Worm (Caenorhabditis elegans) whole organism, mixed stage, embryonic: Measurements from ENCODE around the gene C16C4.17.

Source experiments
- elt-3 ChIP-seq: fragments of 150-350 bp; optimal IDR thresholded peaks from 2 replicates; lab custom pipeline; 2014; ENCODE audit warnings: missing biosample characterization, missing genetic modification characterization
- lin-13 ChIP-seq: fragments of 150-350 bp; optimal IDR thresholded peaks from 2 replicates; lab custom pipeline; 2014; ENCODE audit warnings: missing biosample characterization, missing genetic modification characterization
- mab-5 ChIP-seq: fragments of 150-350 bp; optimal IDR thresholded peaks from 2 replicates; lab custom pipeline; 2014; ENCODE audit warnings: missing biosample characterization, missing genetic modification characterization
- mep-1 ChIP-seq: fragments of 150-350 bp; optimal IDR thresholded peaks from 2 replicates; lab custom pipeline; 2017; ENCODE audit warnings: missing biosample characterization, missing genetic modification reagents, missing genetic modification characterization, inconsistent platforms
- mls-2 ChIP-seq: sonication (generic microtip); optimal IDR thresholded peaks from 2 replicates; lab custom pipeline; 2016; ENCODE audit warnings: mild to moderate bottlenecking, missing genetic modification characterization, moderate library complexity, missing compliant biosample characterization
- nhr-2 ChIP-seq: fragments of 150-350 bp; optimal IDR thresholded peaks from 2 replicates; lab custom pipeline; 2014; ENCODE audit warnings: missing biosample characterization, missing genetic modification characterization
- nhr-237 ChIP-seq: fragments of 150-350 bp; optimal IDR thresholded peaks from 2 replicates; lab custom pipeline; 2014; ENCODE audit warnings: missing biosample characterization, missing genetic modification characterization
- nhr-28 ChIP-seq: fragments of 150-350 bp; optimal IDR thresholded peaks from 2 replicates; lab custom pipeline; 2014; ENCODE audit warnings: missing biosample characterization, missing genetic modification characterization
- pha-4 ChIP-seq: fragments of 150-350 bp; optimal IDR thresholded peaks from 2 replicates; lab custom pipeline; 2018; ENCODE audit warnings: missing biosample characterization, missing genetic modification reagents, missing genetic modification characterization
- unc-39 ChIP-seq: fragments of 150-350 bp; optimal IDR thresholded peaks from 2 replicates; lab custom pipeline; 2014; ENCODE audit warnings: missing biosample characterization, missing genetic modification characterization
- unc-62 ChIP-seq: fragments of 150-350 bp; optimal IDR thresholded peaks from 2 replicates; lab custom pipeline; 2014; ENCODE audit warnings: missing biosample characterization, missing genetic modification reagents, missing genetic modification characterization

- TF ChIP-seq unc-62 (no peak), nhr-237 (tag; lab: Kevin White, UChicago) (no peak), elt-3 (tag; lab: Kevin White, UChicago) (no peak), pha-4 (tag; lab: Kevin White, UChicago) (no peak), mep-1 (tag; lab: Kevin White, UChicago) (no peak), lin-13 (no peak), nhr-2 (tag; lab: Kevin White, UChicago) (no peak), mls-2 (no peak), unc-39 (no peak), nhr-28 (tag; lab: Kevin White, UChicago) (no peak), mab-5 (tag; lab: Kevin White, UChicago) (no peak)
Measured at ce11 chrII:1820774-1821173, 43.6 kb upstream of the C16C4.17 start, which contains the start of gene fbxa-3.
